Fruit fly (Drosophila melanogaster) whole organism: ENCODE measurements around the gene Dnaaf4.

Source experiments
- CG8478 ChIP-seq: fragments of >200 bp; optimal IDR thresholded peaks from 2 replicates; lab custom pipeline; 2018; ENCODE audit warnings: inconsistent platforms
- Dll ChIP-seq: fragments of >200 bp; optimal IDR thresholded peaks from 2 replicates; lab custom pipeline; 2017
- EcR ChIP-seq, 2 experiments: fragments of >200 bp; optimal IDR thresholded peaks; 2 replicates each; lab custom pipeline; 2017; ENCODE audit warnings: missing biosample characterization in 2 of 2, missing genetic modification characterization in 2 of 2, missing genetic modification reagents in 2 of 2
- pan ChIP-seq: fragments of >200 bp; optimal IDR thresholded peaks from 2 replicates; lab custom pipeline; 2017
- psq ChIP-seq: fragments of >200 bp; optimal IDR thresholded peaks from 2 replicates; lab custom pipeline; 2017
- usp ChIP-seq: fragments of >200 bp; optimal IDR thresholded peaks from 2 replicates; lab custom pipeline; 2017; ENCODE audit warnings: missing biosample characterization, missing genetic modification characterization, mixed read lengths

Dnaaf4 gene

dm6 chr2L:11123499-11123898, 2.0 kb upstream of the Dnaaf4 start, which contains the start of the genes Csl4 and Nup160:
Gene Csl4, minus strand, starts transcription at chr2L:11123567.
Gene Nup160, plus strand, starts transcription at chr2L:11123777.
- TF ChIP-seq psq (lab: Kevin White, UChicago) (no peak), EcR (GFP tag; optimal IDR thresholded peaks at IDR 0.05; lab: Kevin White, UChicago) (no peak), CG8478 (lab: Kevin White, UChicago) (no peak), Dll (lab: Kevin White, UChicago) (no peak), usp (GFP tag; lab: Kevin White, UChicago) (no peak), pan (lab: Kevin White, UChicago) (no peak)

DNA sequence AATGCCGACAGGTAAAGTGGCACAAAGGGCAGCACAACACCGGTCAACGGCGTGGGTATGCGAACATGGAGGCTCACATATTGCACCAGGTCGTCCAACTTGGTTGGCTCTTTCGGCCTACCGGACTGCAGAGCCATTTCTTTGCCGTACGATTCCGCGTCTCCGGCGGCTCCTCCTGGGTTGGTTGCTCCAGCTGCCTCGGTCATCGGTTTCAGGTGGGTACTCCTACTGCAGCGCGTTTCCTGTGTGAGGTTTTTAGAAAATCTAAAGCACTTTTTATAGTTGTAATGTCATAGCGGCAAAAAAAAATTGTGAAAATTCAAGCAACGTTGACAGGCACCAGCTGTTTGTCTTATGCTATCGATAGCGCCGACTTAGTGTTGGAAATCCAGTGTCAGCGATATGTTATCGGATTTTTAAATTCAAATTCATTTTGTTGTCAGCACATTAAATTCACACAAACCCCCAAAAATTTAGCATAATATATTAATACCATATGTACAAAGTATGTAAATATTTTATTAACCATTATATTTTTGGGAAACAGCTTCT, 1.5 kb downstream of the Dnaaf4 start, which contains the start of gene CG6230:
CG6230 (minus strand) TSS at position 354 of the 552 bp plus-strand sequence.
- TF ChIP-seq EcR (GFP tag; optimal IDR thresholded peaks at IDR 0.05; lab: Kevin White, UChicago) = no peak
- TF ChIP-seq CG8478 (lab: Kevin White, UChicago) = no peak
- TF ChIP-seq Dll (lab: Kevin White, UChicago) = no peak
- no peak for TF ChIP-seq psq (lab: Kevin White, UChicago)
- TF ChIP-seq usp (GFP tag; lab: Kevin White, UChicago) = no peak
- no peak for TF ChIP-seq pan (lab: Kevin White, UChicago)

DNA sequence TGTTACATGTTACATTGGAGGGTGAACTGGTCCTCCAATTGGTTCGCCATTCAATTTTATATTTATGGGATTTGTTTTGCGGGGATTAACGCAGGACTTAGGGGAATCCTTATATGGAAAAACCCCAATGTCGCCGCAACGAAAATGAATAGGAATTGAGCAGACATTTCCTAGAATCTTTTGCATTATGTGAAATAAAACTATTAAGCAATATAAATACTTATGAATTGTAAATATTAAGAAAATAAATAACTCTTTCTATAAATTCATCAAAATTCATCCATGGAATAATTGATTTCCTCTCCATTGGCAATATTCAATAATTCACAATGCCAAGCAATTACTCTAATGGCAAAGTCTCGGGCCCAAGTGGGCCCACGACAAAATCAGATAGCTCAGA, 7.8 kb downstream of the Dnaaf4 start, which contains the start of gene Gr32a:
Gr32a (plus strand) TSS at position 301 of the 400 bp plus-strand sequence.
- no peak for TF ChIP-seq usp (GFP tag; lab: Kevin White, UChicago)

dm6 chr2L:11113011-11113528, 8.4 kb downstream of the Dnaaf4 start, which contains the start of gene Idua:
Gene Idua, minus strand, starts transcription at chr2L:11113061.
- TF ChIP-seq psq (lab: Kevin White, UChicago) = no peak
- TF ChIP-seq CG8478 (lab: Kevin White, UChicago) = no peak
- TF ChIP-seq usp (GFP tag; lab: Kevin White, UChicago) = no peak
- no peak for TF ChIP-seq pan (lab: Kevin White, UChicago)

- TF ChIP-seq psq (lab: Kevin White, UChicago) (no peak), CG8478 (lab: Kevin White, UChicago) (no peak), usp (GFP tag; lab: Kevin White, UChicago) (no peak), EcR (GFP tag; optimal IDR thresholded peaks at IDR 0.05; lab: Kevin White, UChicago) (no peak), pan (lab: Kevin White, UChicago) (no peak), Dll (lab: Kevin White, UChicago) (no peak)
These were observed 15.0 kb downstream of the Dnaaf4 start, which contains the start of gene Reps for dm6 chr2L:11106562-11106962. Gene Reps, minus strand, starts transcription at chr2L:11106645.

DNA sequence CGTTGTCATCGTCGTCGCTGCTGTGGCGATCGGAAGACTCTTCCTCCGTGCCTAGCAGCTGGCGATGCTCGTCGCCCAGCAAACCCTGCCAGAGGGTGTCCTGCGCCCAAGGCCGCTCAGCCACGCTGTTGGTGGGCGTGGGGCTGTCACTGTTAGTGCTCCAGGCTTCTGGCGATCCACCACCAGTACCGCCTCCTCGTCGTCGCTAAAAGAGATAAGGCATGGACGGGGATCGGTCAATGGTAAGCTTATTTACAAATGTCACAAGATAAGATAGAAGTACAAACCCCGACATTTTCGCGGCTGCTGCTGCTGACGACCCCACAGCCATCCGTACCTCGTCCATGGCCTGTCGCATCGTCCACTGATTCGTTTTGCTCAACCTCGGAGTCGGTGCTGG, 16.2 kb downstream of the Dnaaf4 start:
- no peak for TF ChIP-seq usp (GFP tag; lab: Kevin White, UChicago)
- no peak for TF ChIP-seq Dll (lab: Kevin White, UChicago)
- no peak for TF ChIP-seq CG8478 (lab: Kevin White, UChicago)
- TF ChIP-seq pan (lab: Kevin White, UChicago) = no peak
- no peak for TF ChIP-seq psq (lab: Kevin White, UChicago)

dm6 chr2L:11100516-11101061, 20.9 kb downstream of the Dnaaf4 start, which contains the start of gene Ge-1:
Gene Ge-1, minus strand, starts transcription at chr2L:11100888.
- TF ChIP-seq EcR (GFP tag; optimal IDR thresholded peaks at IDR 0.05; lab: Kevin White, UChicago) = no peak
- no peak for TF ChIP-seq Dll (lab: Kevin White, UChicago)
- TF ChIP-seq CG8478 (lab: Kevin White, UChicago) = no peak
- no peak for TF ChIP-seq psq (lab: Kevin White, UChicago)
- TF ChIP-seq pan (lab: Kevin White, UChicago) = no peak
- no peak for TF ChIP-seq usp (GFP tag; lab: Kevin White, UChicago)

DNA sequence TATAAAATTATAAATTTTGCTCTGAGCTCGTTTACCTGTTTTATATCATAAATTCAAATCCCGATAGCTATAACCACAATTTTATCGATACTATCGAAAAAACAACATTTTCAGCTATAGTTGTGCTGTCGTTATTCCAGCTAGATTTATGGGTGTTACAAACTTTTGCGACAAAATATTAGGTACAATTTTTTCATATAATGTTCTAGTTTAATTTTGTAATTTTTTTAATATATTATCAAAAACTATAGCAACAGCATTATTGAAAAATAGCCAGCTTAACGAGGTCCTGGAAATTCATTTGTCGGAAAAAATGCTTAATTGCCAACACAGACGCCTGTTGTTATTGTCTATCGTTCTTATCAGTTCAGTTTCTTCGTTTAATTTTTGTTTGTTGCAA, 30.4 kb downstream of the Dnaaf4 start, which contains the start of gene Wdr59:
Wdr59 (plus strand) TSS at position 334 of the 400 bp plus-strand sequence.
- TF ChIP-seq psq (lab: Kevin White, UChicago) (no peak), usp (GFP tag; lab: Kevin White, UChicago) (no peak), Dll (lab: Kevin White, UChicago) (no peak), pan (lab: Kevin White, UChicago) (no peak), CG8478 (lab: Kevin White, UChicago) (no peak), EcR (GFP tag; optimal IDR thresholded peaks at IDR 0.05; lab: Kevin White, UChicago) (no peak)

- TF ChIP-seq pan (lab: Kevin White, UChicago) = no peak
- no peak for TF ChIP-seq CG8478 (lab: Kevin White, UChicago)
- no peak for TF ChIP-seq psq (lab: Kevin White, UChicago)
- TF ChIP-seq EcR (GFP tag; optimal IDR thresholded peaks at IDR 0.05; lab: Kevin White, UChicago) = no peak
- no peak for TF ChIP-seq usp (GFP tag; lab: Kevin White, UChicago)
- TF ChIP-seq Dll (lab: Kevin White, UChicago) = no peak
These were observed 35.1 kb downstream of the Dnaaf4 start, which contains the start of gene CG16854 for dm6 chr2L:11086357-11086924. Gene CG16854, plus strand, starts transcription at chr2L:11086721.

DNA sequence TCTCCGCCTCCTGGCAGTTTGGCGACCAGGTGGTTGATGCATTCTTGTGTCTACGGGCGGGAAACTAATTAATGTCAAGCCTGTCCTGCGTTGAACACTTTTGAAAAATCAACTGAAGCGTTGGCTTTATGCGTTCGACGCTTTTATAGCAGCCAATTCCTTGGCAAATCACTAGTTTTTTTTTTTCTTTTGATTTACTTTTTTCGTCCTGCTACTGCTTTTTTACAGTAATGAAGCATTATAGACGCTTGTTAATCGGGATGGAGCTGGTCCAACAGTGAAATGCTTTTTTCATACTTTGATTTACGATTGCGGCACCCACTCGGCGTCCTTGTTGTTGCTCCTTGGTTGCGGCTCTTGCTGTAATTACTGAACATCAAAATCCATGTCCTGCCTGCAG, 36.4 kb downstream of the Dnaaf4 start, which contains the start of gene AstCC:
AstCC (minus strand) TSS at position 101 of the 400 bp plus-strand sequence.
- TF ChIP-seq pan (lab: Kevin White, UChicago) (no peak), usp (GFP tag; lab: Kevin White, UChicago) (no peak), Dll (lab: Kevin White, UChicago) (no peak), CG8478 (lab: Kevin White, UChicago) (no peak), EcR (GFP tag; optimal IDR thresholded peaks at IDR 0.05; lab: Kevin White, UChicago) (no peak), psq (lab: Kevin White, UChicago) (no peak)

dm6 chr2L:11082025-11082424, 39.5 kb downstream of the Dnaaf4 start:
- TF ChIP-seq psq (lab: Kevin White, UChicago) (no peak), CG8478 (lab: Kevin White, UChicago) (no peak), EcR (GFP tag; optimal IDR thresholded peaks at IDR 0.05; lab: Kevin White, UChicago) (no peak), Dll (lab: Kevin White, UChicago) (no peak), pan (lab: Kevin White, UChicago) (no peak), usp (GFP tag; lab: Kevin White, UChicago) (no peak)
